Worm (Caenorhabditis elegans) whole organism, L4 larva: Measurements from ENCODE around the gene cyp-42A1.
A peak's percentile ranks its signal among the peaks of the same experiment; 100 is the strongest.

Experiments used
- D1046.2 ChIP-seq: fragments of 200-800 bp; sonication (Bioruptor generic); IDR thresholded peaks from 2 replicates; pipeline ENCODE4 v1.3.6; 2022; ENCODE audit warnings: missing genetic modification characterization, missing compliant biosample characterization
- R02D3.7 ChIP-seq: fragments of 150-350 bp; sonication (generic microtip); optimal IDR thresholded peaks from 3 replicates; lab custom pipeline; 2014; ENCODE audit warnings: missing biosample characterization, missing genetic modification characterization
- ZK546.5 ChIP-seq, 2 experiments: sonication (generic microtip); optimal IDR thresholded peaks; 2 replicates each; lab custom pipeline; 2017; ENCODE audit warnings: missing biosample characterization in 2 of 2, missing genetic modification characterization in 2 of 2
- aha-1 ChIP-seq: fragments of 150-350 bp; peaks from one replicate; lab custom pipeline; 2014; ENCODE audit warnings: missing biosample characterization, missing genetic modification characterization
- aly-2 ChIP-seq: sonication (generic microtip); optimal IDR thresholded peaks from 2 replicates; lab custom pipeline; 2018; ENCODE audit warnings: missing biosample characterization, missing genetic modification characterization
- attf-4 ChIP-seq: sonication (generic microtip); optimal IDR thresholded peaks from 3 replicates; lab custom pipeline; 2017; ENCODE audit warnings: missing biosample characterization, missing genetic modification characterization
- ceh-62 ChIP-seq: sonication (generic microtip); optimal IDR thresholded peaks from 2 replicates; lab custom pipeline; 2017; ENCODE audit warnings: missing biosample characterization, missing genetic modification characterization
- ctbp-1 ChIP-seq: fragments of 200-800 bp; sonication (Bioruptor generic); IDR thresholded peaks from 2 replicates; pipeline ENCODE4 v1.3.6; 2022; ENCODE audit warnings: missing genetic modification reagents, missing genetic modification characterization, missing compliant biosample characterization
- daf-16 ChIP-seq, 3 experiments: sonication (generic microtip); optimal IDR thresholded peaks; 2 replicates each; lab custom pipeline; 2016 to 2017; ENCODE audit warnings: missing genetic modification characterization in 3 of 3, missing genetic modification reagents in 3 of 3, mild to moderate bottlenecking in 2 of 3, missing compliant biosample characterization in 2 of 3, missing biosample characterization in 1 of 3, moderate library complexity in 1 of 3
- dpl-1 ChIP-seq: fragments of 150-350 bp; optimal IDR thresholded peaks from 2 replicates; lab custom pipeline; 2014; ENCODE audit warnings: missing biosample characterization, missing genetic modification reagents, missing genetic modification characterization
- duxl-1 ChIP-seq: sonication (generic microtip); optimal IDR thresholded peaks from 2 replicates; lab custom pipeline; 2016; ENCODE audit warnings: mild to moderate bottlenecking, missing genetic modification characterization, moderate library complexity, missing compliant biosample characterization; ENCODE audit not compliant: poor library complexity
- dve-1 ChIP-seq: sonication (generic microtip); optimal IDR thresholded peaks from 2 replicates; lab custom pipeline; 2017; ENCODE audit warnings: antibody characterized with exemption, mild to moderate bottlenecking, missing genetic modification characterization, missing compliant biosample characterization; ENCODE audit not compliant: insufficient read depth
- hif-1 ChIP-seq, 2 experiments: sonication (generic microtip); optimal IDR thresholded peaks; 2 replicates each; lab custom pipeline; 2016 to 2017; ENCODE audit warnings: missing compliant biosample characterization in 2 of 2, missing genetic modification characterization in 2 of 2, missing genetic modification reagents in 2 of 2, missing genotype in 2 of 2, mild to moderate bottlenecking in 1 of 2
- hlh-30 ChIP-seq: sonication (generic microtip); optimal IDR thresholded peaks from 2 replicates; lab custom pipeline; 2017; ENCODE audit warnings: antibody characterized with exemption, mild to moderate bottlenecking, missing genetic modification characterization, missing compliant biosample characterization; ENCODE audit not compliant: insufficient read depth
- lin-1 ChIP-seq: fragments of 200-800 bp; sonication (Bioruptor generic); IDR thresholded peaks from 2 replicates; pipeline ENCODE4 v1.3.6; 2022; ENCODE audit warnings: missing genetic modification reagents, missing genetic modification characterization, missing compliant biosample characterization
- lin-13 ChIP-seq: fragments of 150-350 bp; optimal IDR thresholded peaks from 2 replicates; lab custom pipeline; 2014; ENCODE audit warnings: missing biosample characterization, missing genetic modification reagents, missing genetic modification characterization
- lsy-2 ChIP-seq, 2 experiments: fragments of 150-350 bp in 1 of 2; sonication (generic microtip) in 1 of 2; optimal IDR thresholded peaks; 2 replicates each; lab custom pipeline; 2014 to 2017; ENCODE audit warnings: missing biosample characterization in 2 of 2, missing genetic modification characterization in 2 of 2
- madf-5 ChIP-seq, 2 experiments: fragments of 200-800 bp; sonication (Bioruptor generic); IDR thresholded peaks; 2 replicates each; pipeline ENCODE4 v1.3.6; 2022; ENCODE audit warnings: missing compliant biosample characterization in 2 of 2, missing genetic modification characterization in 2 of 2
- madf-9 ChIP-seq: fragments of 200-800 bp; sonication (Bioruptor generic); conservative IDR thresholded peaks from 2 replicates; pipeline ENCODE4 v1.3.6; 2022; ENCODE audit warnings: missing genetic modification reagents, missing genetic modification characterization, missing compliant biosample characterization
- mep-1 ChIP-seq: fragments of 150-350 bp; sonication (generic microtip); optimal IDR thresholded peaks from 3 replicates; lab custom pipeline; 2014; ENCODE audit warnings: missing biosample characterization, missing genetic modification characterization
- mes-2 ChIP-seq: sonication (generic microtip); optimal IDR thresholded peaks from 2 replicates; lab custom pipeline; 2016; ENCODE audit warnings: missing genotype, mild to moderate bottlenecking, missing genetic modification characterization, missing compliant biosample characterization; ENCODE audit not compliant: poor library complexity, severe bottlenecking
- nhr-111 ChIP-seq: fragments of 200-800 bp; sonication (Bioruptor generic); optimal IDR thresholded peaks from 2 replicates; lab custom pipeline; 2018; ENCODE audit warnings: mild to moderate bottlenecking, missing genetic modification characterization, missing compliant biosample characterization
- nhr-25 ChIP-seq: sonication (generic microtip); optimal IDR thresholded peaks from 2 replicates; lab custom pipeline; 2017; ENCODE audit warnings: missing genetic modification characterization, mild to moderate bottlenecking, missing compliant biosample characterization, antibody characterized with exemption, moderate library complexity, borderline replicate concordance; ENCODE audit not compliant: insufficient read depth
- nhr-28 ChIP-seq: fragments of 150-350 bp; optimal IDR thresholded peaks from 2 replicates; lab custom pipeline; 2014; ENCODE audit warnings: missing biosample characterization, missing genetic modification characterization
- nhr-41 ChIP-seq: fragments of 200-800 bp; sonication (Bioruptor generic); IDR thresholded peaks from 2 replicates; pipeline ENCODE4 v1.3.6; 2022; ENCODE audit warnings: missing genetic modification reagents, missing genetic modification characterization, missing compliant biosample characterization
- php-3 ChIP-seq: fragments of 200-800 bp; sonication (Bioruptor generic); IDR thresholded peaks from 2 replicates; pipeline ENCODE4 v1.3.6; 2022; ENCODE audit warnings: missing genetic modification reagents, missing genetic modification characterization, missing compliant biosample characterization
- skn-1 ChIP-seq: fragments of 150-350 bp; optimal IDR thresholded peaks from 2 replicates; lab custom pipeline; 2014; ENCODE audit warnings: missing biosample characterization, missing genetic modification characterization
- unc-130 ChIP-seq: sonication (generic microtip); optimal IDR thresholded peaks from 2 replicates; lab custom pipeline; 2016; ENCODE audit warnings: missing genetic modification reagents, missing genetic modification characterization, missing compliant biosample characterization
- unc-39 ChIP-seq: sonication (generic microtip); optimal IDR thresholded peaks from 2 replicates; lab custom pipeline; 2017; ENCODE audit warnings: missing biosample characterization, missing genetic modification characterization
- vab-7 ChIP-seq: fragments of 200-800 bp; sonication (Bioruptor generic); IDR thresholded peaks from 2 replicates; pipeline ENCODE4 v1.3.6; 2022; ENCODE audit warnings: missing genetic modification reagents, missing genetic modification characterization, missing compliant biosample characterization
- zfp-3 ChIP-seq: fragments of 200-800 bp; sonication (Bioruptor generic); conservative IDR thresholded peaks from 2 replicates; pipeline ENCODE4 v1.3.6; 2022; ENCODE audit warnings: missing genetic modification reagents, missing genetic modification characterization, missing compliant biosample characterization
- zip-11 ChIP-seq: fragments of 200-800 bp; sonication (Bioruptor generic); IDR thresholded peaks from 2 replicates; pipeline ENCODE4 v1.3.6; 2022; ENCODE audit warnings: missing genetic modification characterization, missing compliant biosample characterization

The cyp-42A1 gene

ce11 chrV:18894924-18895388 lies 16.9 kb upstream of the cyp-42A1 start, which contains the start of gene emb-4 (continued):
- TF ChIP-seq dve-1 (tag; lab: Kevin White, UChicago) = peak; percentile 37
- no peak for TF ChIP-seq vab-7 (GFP tag; lab: Robert Waterston, UW)
- TF ChIP-seq, all 104 proteins: peak for 15

ce11 chrV:18900437-18900836 lies 11.4 kb upstream of the cyp-42A1 start, which contains the start of gene nhr-243:
Gene nhr-243, minus strand, starts transcription at chrV:18900537.
- TF ChIP-seq ZK546.5 (tag; optimal IDR thresholded peaks at IDR 0.05; lab: Kevin White, UChicago) = no peak
- TF ChIP-seq aly-2 (tag; lab: Kevin White, UChicago) = no peak
- no peak for TF ChIP-seq nhr-25 (tag; lab: Kevin White, UChicago)

- TF ChIP-seq R02D3.7 (tag; lab: Kevin White, UChicago) (no peak), nhr-28 (tag; lab: Kevin White, UChicago) (peak; percentile 65), mep-1 (tag; lab: Kevin White, UChicago) (peak; percentile 2), mes-2 (tag; lab: Kevin White, UChicago) (no peak), lin-1 (GFP tag; lab: Robert Waterston, UW) (no peak), hlh-30 (tag; lab: Kevin White, UChicago) (peak; percentile 39), nhr-41 (GFP tag; lab: Robert Waterston, UW) (no peak), zfp-3 (GFP tag; lab: Robert Waterston, UW) (no peak), lsy-2 (tag; optimal IDR thresholded peaks at IDR 0.05; lab: Kevin White, UChicago) (peak in 1 of 2 experiments; percentile 28), duxl-1 (tag; lab: Kevin White, UChicago) (no peak), aha-1 (peak; percentile 54), D1046.2 (GFP tag; lab: Robert Waterston, UW) (no peak), dve-1 (tag; lab: Kevin White, UChicago) (peak; percentile 23), madf-9 (GFP tag; lab: Robert Waterston, UW) (no peak), daf-16 (GFP tag; optimal IDR thresholded peaks at IDR 0.05; lab: Kevin White, UChicago) (no peak), daf-16 (tag; optimal IDR thresholded peaks at IDR 0.05; lab: Kevin White, UChicago) (peak; percentile 59), ceh-62 (tag; lab: Kevin White, UChicago) (no peak), hif-1 (tag; optimal IDR thresholded peaks at IDR 0.05; lab: Kevin White, UChicago) (no peak), skn-1 (tag; lab: Kevin White, UChicago) (no peak), madf-5 (GFP tag; IDR thresholded peaks at IDR 0.05; lab: Robert Waterston, UW) (no peak), unc-130 (GFP tag; lab: Kevin White, UChicago) (no peak), lin-13 (no peak), zip-11 (GFP tag; lab: Robert Waterston, UW) (no peak), php-3 (GFP tag; lab: Robert Waterston, UW) (no peak), attf-4 (tag; lab: Kevin White, UChicago) (no peak), nhr-111 (GFP tag; lab: Kevin White, UChicago) (no peak), dpl-1 (peak; percentile 22)
Measured at ce11 chrV:18901530-18901929, 10.3 kb upstream of the cyp-42A1 start.

- TF ChIP-seq ctbp-1 (GFP tag; lab: Robert Waterston, UW) (no peak), aha-1 (peak; percentile 81)
Measured at ce11 chrV:18903472-18903871, 8.4 kb upstream of the cyp-42A1 start, which contains the start of gene mihp-2. Gene mihp-2, plus strand, starts transcription at chrV:18903772.

- TF ChIP-seq unc-39 (tag; lab: Kevin White, UChicago) (no peak), aha-1 (peak; percentile 38)
- TF ChIP-seq, all 104 proteins: peak for 1
Measured at ce11 chrV:18907519-18907918, 4.3 kb upstream of the cyp-42A1 start.
